Fruit fly (Drosophila melanogaster) whole organism, embryonic: ENCODE data around the gene CG44094.

Experiments used
- CG11456 ChIP-seq: fragments of 200-800 bp; sonication (Bioruptor generic); IDR thresholded peaks from 3 replicates; pipeline ENCODE4 v1.3.6; 2022; ENCODE audit warnings: missing biosample characterization, missing genetic modification characterization
- CG12659 ChIP-seq: fragments of 200-800 bp; sonication (Bioruptor generic); optimal IDR thresholded peaks from 3 replicates; lab custom pipeline; 2017; ENCODE audit warnings: mild to moderate bottlenecking, missing biosample characterization, missing genetic modification reagents, missing genetic modification characterization
- CG2678 ChIP-seq: fragments of 200-800 bp; sonication (Bioruptor generic); optimal IDR thresholded peaks from 3 replicates; lab custom pipeline; 2019; ENCODE audit warnings: missing biosample characterization, mild to moderate bottlenecking, missing genetic modification characterization, moderate library complexity
- CG8944 ChIP-seq: fragments of 200-800 bp; sonication (Bioruptor generic); optimal IDR thresholded peaks from 3 replicates; lab custom pipeline; 2016; ENCODE audit warnings: missing biosample characterization, missing genetic modification characterization
- CG9876 ChIP-seq: fragments of 200-800 bp; sonication (Bioruptor generic); optimal IDR thresholded peaks from 2 replicates; lab custom pipeline; 2016; ENCODE audit warnings: missing biosample characterization, missing genetic modification characterization
- Fer1 ChIP-seq: fragments of 200-800 bp; sonication (Bioruptor generic); optimal IDR thresholded peaks from 2 replicates; lab custom pipeline; 2017; ENCODE audit warnings: missing biosample characterization, mild to moderate bottlenecking, missing genetic modification characterization
- HLH54F ChIP-seq: fragments of 200-800 bp; sonication (Bioruptor generic); optimal IDR thresholded peaks from 3 replicates; lab custom pipeline; 2016; ENCODE audit warnings: missing biosample characterization, missing genetic modification characterization
- Vsx1 ChIP-seq: fragments of 200-800 bp; sonication (Bioruptor generic); optimal IDR thresholded peaks from 2 replicates; lab custom pipeline; 2017; ENCODE audit warnings: missing biosample characterization, mild to moderate bottlenecking, missing genetic modification characterization, missing genetic modification reagents
- chif ChIP-seq, 2 experiments: fragments of 200-800 bp; sonication (Bioruptor generic); optimal IDR thresholded peaks; 3 replicates each; lab custom pipeline; 2016; ENCODE audit warnings: missing biosample characterization in 2 of 2, missing genetic modification characterization in 2 of 2
- crc ChIP-seq: fragments of 200-800 bp; sonication (Bioruptor generic); optimal IDR thresholded peaks from 2 replicates; lab custom pipeline; 2016; ENCODE audit warnings: missing biosample characterization, missing genetic modification characterization
- hth ChIP-seq: fragments of >200 bp; optimal IDR thresholded peaks from 2 replicates; lab custom pipeline; 2017; ENCODE audit warnings: inconsistent platforms
- insv ChIP-seq, 2 experiments: fragments of 200-800 bp; sonication (Bioruptor generic); optimal IDR thresholded peaks; 3 replicates each; lab custom pipeline; 2016 to 2018; ENCODE audit warnings: missing biosample characterization in 2 of 2, missing genetic modification characterization in 2 of 2
- tio ChIP-seq: fragments of 200-800 bp; sonication (Bioruptor generic); optimal IDR thresholded peaks from 2 replicates; lab custom pipeline; 2017; ENCODE audit warnings: missing biosample characterization, missing genetic modification characterization, inconsistent platforms
- usp ChIP-seq: fragments of >200 bp; optimal IDR thresholded peaks from 2 replicates; lab custom pipeline; 2017; ENCODE audit warnings: missing biosample characterization, missing genetic modification characterization

DNA sequence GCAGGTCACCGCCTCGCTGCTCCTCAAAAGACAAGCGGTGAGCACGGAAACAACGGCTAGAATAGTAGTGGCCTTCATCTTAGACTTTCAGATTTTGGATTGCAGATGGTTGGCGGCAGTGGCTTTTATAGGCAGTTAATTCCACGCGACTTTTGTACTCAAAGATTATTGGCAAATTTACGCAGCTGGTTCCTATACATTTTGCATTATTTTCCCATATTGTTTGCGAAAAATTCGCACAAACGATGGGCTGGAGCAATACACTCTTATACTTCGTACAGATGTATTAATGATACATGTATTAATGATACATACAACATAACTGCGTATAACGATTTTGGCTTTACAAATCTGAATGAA lies 11.7 kb downstream of the CG44094 start, which contains the start of gene CG8087:
- TF ChIP-seq crc (no peak), CG12659 (GFP tag; lab: Kevin White, UChicago) (no peak), usp (GFP tag; lab: Kevin White, UChicago) (no peak), hth (no peak), HLH54F (no peak), Vsx1 (GFP tag; lab: Kevin White, UChicago) (no peak), CG11456 (GFP tag; lab: Robert Waterston, UW) (no peak), CG8944 (no peak), chif (GFP tag; optimal IDR thresholded peaks at IDR 0.05; lab: Kevin White, UChicago) (no peak), insv (GFP tag; optimal IDR thresholded peaks at IDR 0.05; lab: Kevin White, UChicago) (no peak), tio (no peak), CG9876 (GFP tag; lab: Kevin White, UChicago) (no peak), CG2678 (tag; lab: Kevin White, UChicago) (no peak), Fer1 (GFP tag; lab: Kevin White, UChicago) (no peak)
